Fruit fly (Drosophila melanogaster) whole organism, embryonic: Measurements from ENCODE around the gene IntS2.

Experiments used
- BtbVII ChIP-seq: fragments of 200-800 bp; sonication (Bioruptor generic); optimal IDR thresholded peaks from 3 replicates; lab custom pipeline; 2017; ENCODE audit warnings: missing biosample characterization, mild to moderate bottlenecking, missing genetic modification characterization
- CG11085 ChIP-seq: fragments of 200-800 bp; sonication (Bioruptor generic); IDR thresholded peaks from 2 replicates; pipeline ENCODE4 v1.3.6; 2022; ENCODE audit warnings: missing biosample characterization, missing genetic modification characterization
- CG11456 ChIP-seq: fragments of 200-800 bp; sonication (Bioruptor generic); IDR thresholded peaks from 3 replicates; pipeline ENCODE4 v1.3.6; 2022; ENCODE audit warnings: missing biosample characterization, missing genetic modification characterization
- CG12659 ChIP-seq: fragments of 200-800 bp; sonication (Bioruptor generic); optimal IDR thresholded peaks from 3 replicates; lab custom pipeline; 2017; ENCODE audit warnings: mild to moderate bottlenecking, missing biosample characterization, missing genetic modification reagents, missing genetic modification characterization
- CG13296 ChIP-seq: fragments of 200-800 bp; sonication (Bioruptor generic); optimal IDR thresholded peaks from 3 replicates; lab custom pipeline; 2018; ENCODE audit warnings: missing biosample characterization, mild to moderate bottlenecking, missing genetic modification characterization
- CG14441 ChIP-seq: fragments of 200-800 bp; sonication (Bioruptor generic); IDR thresholded peaks from 2 replicates; pipeline ENCODE4 v1.3.6; 2022; ENCODE audit warnings: missing biosample characterization, missing genetic modification characterization
- CG14965 ChIP-seq: fragments of 200-800 bp; sonication (Bioruptor generic); optimal IDR thresholded peaks from 2 replicates; lab custom pipeline; 2016; ENCODE audit warnings: missing biosample characterization, missing genetic modification characterization, borderline replicate concordance
- CG15514 ChIP-seq: fragments of 200-800 bp; sonication (Bioruptor generic); optimal IDR thresholded peaks from 3 replicates; lab custom pipeline; 2017; ENCODE audit warnings: missing biosample characterization, missing genetic modification characterization, mild to moderate bottlenecking, moderate library complexity, missing genetic modification reagents
- CG1602 ChIP-seq: fragments of 200-800 bp; sonication (Bioruptor generic); optimal IDR thresholded peaks from 3 replicates; lab custom pipeline; 2016; ENCODE audit warnings: missing biosample characterization, missing genetic modification characterization
- CG16813 ChIP-seq: fragments of 200-800 bp; sonication (Bioruptor generic); IDR thresholded peaks from 3 replicates; pipeline ENCODE4 v1.3.6; 2022; ENCODE audit warnings: missing biosample characterization, missing genetic modification characterization; ENCODE audit not compliant: partially characterized antibody
- CG17361 ChIP-seq: fragments of 200-800 bp; sonication (Bioruptor generic); IDR thresholded peaks from 3 replicates; pipeline ENCODE4 v1.3.6; 2022; ENCODE audit warnings: missing biosample characterization, missing genetic modification characterization
- CG17912 ChIP-seq: fragments of 200-800 bp; sonication (Bioruptor generic); optimal IDR thresholded peaks from 2 replicates; lab custom pipeline; 2018; ENCODE audit warnings: missing biosample characterization, mild to moderate bottlenecking, missing genetic modification characterization
- CG30403 ChIP-seq: fragments of 200-800 bp; sonication (Bioruptor generic); optimal IDR thresholded peaks from 3 replicates; lab custom pipeline; 2016; ENCODE audit warnings: missing biosample characterization, missing genetic modification characterization
- CG31388 ChIP-seq: fragments of 200-800 bp; sonication (Bioruptor generic); optimal IDR thresholded peaks from 2 replicates; lab custom pipeline; 2016; ENCODE audit warnings: missing biosample characterization, missing genetic modification characterization
- CG3847 ChIP-seq: fragments of 200-800 bp; sonication (Bioruptor generic); IDR thresholded peaks from 2 replicates; pipeline ENCODE4 v1.3.6; 2022; ENCODE audit warnings: missing biosample characterization, missing genetic modification characterization
- CG5245 ChIP-seq: fragments of 200-800 bp; sonication (Bioruptor generic); optimal IDR thresholded peaks from 3 replicates; lab custom pipeline; 2016; ENCODE audit warnings: missing biosample characterization, missing genetic modification characterization
- CG6854 ChIP-seq: fragments of 200-800 bp; sonication (Bioruptor generic); optimal IDR thresholded peaks from 3 replicates; lab custom pipeline; 2017; ENCODE audit warnings: missing biosample characterization, mild to moderate bottlenecking, missing genetic modification characterization
- CG8924 ChIP-seq: fragments of 200-800 bp; optimal IDR thresholded peaks from 3 replicates; lab custom pipeline; 2019; ENCODE audit warnings: missing biosample characterization, mild to moderate bottlenecking, missing genetic modification characterization, moderate library complexity
- CG9727 ChIP-seq: fragments of 200-800 bp; sonication (Bioruptor generic); optimal IDR thresholded peaks from 3 replicates; lab custom pipeline; 2017; ENCODE audit warnings: missing biosample characterization, mild to moderate bottlenecking, missing genetic modification characterization
- CG9876 ChIP-seq: fragments of 200-800 bp; sonication (Bioruptor generic); optimal IDR thresholded peaks from 2 replicates; lab custom pipeline; 2016; ENCODE audit warnings: missing biosample characterization, missing genetic modification characterization
- CG9932 ChIP-seq: fragments of 200-800 bp; sonication (Bioruptor generic); IDR thresholded peaks from 2 replicates; pipeline ENCODE4 v1.3.6; 2022; ENCODE audit warnings: missing biosample characterization, missing genetic modification characterization
- Dek ChIP-seq: fragments of 200-800 bp; sonication (Bioruptor generic); optimal IDR thresholded peaks from 3 replicates; lab custom pipeline; 2019; ENCODE audit warnings: missing biosample characterization, mild to moderate bottlenecking, missing genetic modification characterization, moderate library complexity
- Dfd ChIP-seq, 2 experiments: fragments of >200 bp; optimal IDR thresholded peaks; 2 replicates each; lab custom pipeline; 2017; ENCODE audit warnings: missing biosample characterization in 2 of 2, missing genetic modification characterization in 2 of 2
- Dip3 ChIP-seq: fragments of 200-800 bp; sonication (Bioruptor generic); optimal IDR thresholded peaks from 3 replicates; lab custom pipeline; 2016; ENCODE audit warnings: missing biosample characterization, missing genetic modification characterization
- Elba2 ChIP-seq: fragments of 200-800 bp; sonication (Bioruptor generic); optimal IDR thresholded peaks from 3 replicates; lab custom pipeline; 2016; ENCODE audit warnings: missing biosample characterization, missing genetic modification characterization
- HLHmδ ChIP-seq: fragments of 200-800 bp; sonication (Bioruptor generic); optimal IDR thresholded peaks from 2 replicates; lab custom pipeline; 2018; ENCODE audit warnings: missing biosample characterization, mild to moderate bottlenecking, missing genetic modification characterization, moderate library complexity
- Hsf ChIP-seq: fragments of 200-800 bp; sonication (Bioruptor generic); optimal IDR thresholded peaks from 3 replicates; lab custom pipeline; 2016; ENCODE audit warnings: missing biosample characterization, missing genetic modification characterization
- Lhr ChIP-seq: fragments of 200-800 bp; sonication (Bioruptor generic); optimal IDR thresholded peaks from 3 replicates; lab custom pipeline; 2017; ENCODE audit warnings: mild to moderate bottlenecking, missing biosample characterization, missing genetic modification reagents, missing genetic modification characterization
- Lim3 ChIP-seq: fragments of 200-800 bp; sonication (Bioruptor generic); IDR thresholded peaks from 2 replicates; pipeline ENCODE4 v1.3.6; 2022; ENCODE audit warnings: missing biosample characterization, missing genetic modification characterization
- Max ChIP-seq: fragments of 200-800 bp; sonication (Bioruptor generic); optimal IDR thresholded peaks from 2 replicates; lab custom pipeline; 2016; ENCODE audit warnings: missing biosample characterization, mild to moderate bottlenecking, missing genetic modification characterization
- Mes4 ChIP-seq: fragments of 200-800 bp; sonication (Bioruptor generic); optimal IDR thresholded peaks from 2 replicates; lab custom pipeline; 2016; ENCODE audit warnings: missing biosample characterization, missing genetic modification characterization
- Poxn ChIP-seq: fragments of 200-800 bp; sonication (Bioruptor generic); IDR thresholded peaks from 2 replicates; pipeline ENCODE4 v1.3.6; 2022; ENCODE audit warnings: missing biosample characterization, missing genetic modification characterization
- Stat92E ChIP-seq, 3 experiments: fragments of >200 bp in 2 of 3; fragments of 200-800 bp in 1 of 3; sonication (Bioruptor generic) in 1 of 3; optimal IDR thresholded peaks; 2 replicates each; lab custom pipeline; 2017 to 2019; ENCODE audit warnings: missing biosample characterization in 3 of 3, missing genetic modification characterization in 3 of 3, mild to moderate bottlenecking in 1 of 3, moderate library complexity in 1 of 3
- Xbp1 ChIP-seq: fragments of 200-800 bp; sonication (Bioruptor generic); optimal IDR thresholded peaks from 3 replicates; lab custom pipeline; 2016; ENCODE audit warnings: missing biosample characterization, mild to moderate bottlenecking, missing genetic modification characterization
- cad ChIP-seq: fragments of >200 bp; optimal IDR thresholded peaks from 2 replicates; lab custom pipeline; 2017; ENCODE audit warnings: missing biosample characterization, missing genetic modification characterization
- caup ChIP-seq: fragments of 200-800 bp; sonication (Bioruptor generic); optimal IDR thresholded peaks from 3 replicates; lab custom pipeline; 2017; ENCODE audit warnings: missing biosample characterization, mild to moderate bottlenecking, missing genetic modification characterization, moderate library complexity; ENCODE audit not compliant: severe bottlenecking
- ci ChIP-seq: fragments of 200-800 bp; sonication (Bioruptor generic); IDR thresholded peaks from 3 replicates; pipeline ENCODE4 v1.3.6; 2022; ENCODE audit warnings: missing biosample characterization, missing genetic modification characterization
- eve ChIP-seq, 2 experiments: fragments of >200 bp; optimal IDR thresholded peaks; 2 replicates each; lab custom pipeline; 2017; ENCODE audit warnings: missing biosample characterization in 2 of 2, missing genetic modification characterization in 2 of 2
- gsb-n ChIP-seq: fragments of 200-800 bp; sonication (Bioruptor generic); optimal IDR thresholded peaks from 3 replicates; lab custom pipeline; 2018; ENCODE audit warnings: missing biosample characterization, mild to moderate bottlenecking, missing genetic modification characterization
- jumu ChIP-seq: fragments of 200-800 bp; sonication (Bioruptor generic); optimal IDR thresholded peaks from 3 replicates; lab custom pipeline; 2016; ENCODE audit warnings: missing biosample characterization, missing genetic modification characterization
- kay ChIP-seq: fragments of 200-800 bp; sonication (Bioruptor generic); optimal IDR thresholded peaks from 2 replicates; lab custom pipeline; 2016; ENCODE audit warnings: missing biosample characterization, missing genetic modification characterization
- lov ChIP-seq, 2 experiments: fragments of 200-800 bp in 1 of 2; fragments of >200 bp in 1 of 2; sonication (Bioruptor generic) in 1 of 2; IDR thresholded peaks in 1 of 2; optimal IDR thresholded peaks in 1 of 2; 2 replicates in 1 of 2; 3 replicates in 1 of 2; pipeline versions ENCODE4 v1.3.6 to Lab custom; 2017 to 2022; ENCODE audit warnings: missing biosample characterization in 1 of 2, missing genetic modification characterization in 1 of 2
- oc ChIP-seq: fragments of 200-800 bp; sonication (Bioruptor generic); optimal IDR thresholded peaks from 2 replicates; lab custom pipeline; 2018; ENCODE audit warnings: missing biosample characterization, mild to moderate bottlenecking, missing genetic modification characterization, moderate library complexity
- otp ChIP-seq: fragments of 200-800 bp; sonication (Bioruptor generic); IDR thresholded peaks from 3 replicates; pipeline ENCODE4, ENCODE4 v1.3.6; 2022; ENCODE audit warnings: missing biosample characterization, missing genetic modification characterization
- run ChIP-seq: fragments of 200-800 bp; sonication (Bioruptor generic); optimal IDR thresholded peaks from 3 replicates; lab custom pipeline; 2018; ENCODE audit warnings: missing biosample characterization, mild to moderate bottlenecking, missing genetic modification characterization
- schlank ChIP-seq: fragments of 200-800 bp; sonication (Bioruptor generic); optimal IDR thresholded peaks from 2 replicates; lab custom pipeline; 2018; ENCODE audit warnings: missing biosample characterization, mild to moderate bottlenecking, missing genetic modification characterization
- sens-2 ChIP-seq: fragments of 200-800 bp; sonication (Bioruptor generic); IDR thresholded peaks from 2 replicates; pipeline ENCODE4 v1.3.6; 2022; ENCODE audit warnings: missing biosample characterization, missing genetic modification characterization
- sug ChIP-seq: fragments of 200-800 bp; optimal IDR thresholded peaks from 2 replicates; lab custom pipeline; 2019; ENCODE audit warnings: missing biosample characterization, mild to moderate bottlenecking, missing genetic modification characterization, moderate library complexity
- tin ChIP-seq: fragments of 200-800 bp; sonication (Bioruptor generic); optimal IDR thresholded peaks from 3 replicates; lab custom pipeline; 2016; ENCODE audit warnings: missing biosample characterization, missing genetic modification characterization

Gene IntS2

DNA sequence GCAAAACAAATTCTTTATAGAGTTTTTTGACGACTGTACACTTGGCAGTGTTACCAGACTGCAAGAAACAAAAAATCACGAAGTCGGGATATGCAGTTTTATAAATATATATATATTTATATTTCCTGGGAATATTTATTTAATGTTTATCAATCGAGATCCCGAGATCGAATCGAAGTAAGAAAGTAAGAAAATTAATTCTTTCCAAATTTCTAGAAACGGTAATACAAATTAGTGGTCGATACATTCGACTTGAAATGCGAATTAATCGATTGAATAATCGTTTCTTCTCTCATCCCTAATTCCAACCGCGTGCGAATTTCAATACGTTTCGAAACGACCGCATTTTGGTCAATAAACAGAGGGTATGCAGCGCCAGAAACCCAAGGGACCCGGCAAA is 20.6 kb downstream of the IntS2 start, which contains the start of the genes CG8289 and CG5800 (continued):
- TF ChIP-seq Stat92E (GFP tag; optimal IDR thresholded peaks at IDR 0.05; lab: Kevin White, UChicago) (no peak), otp (GFP tag; lab: Robert Waterston, UW) (no peak), CG12659 (peak; percentile 65), CG6854 (GFP tag; lab: Kevin White, UChicago) (no peak), Elba2 (GFP tag; lab: Kevin White, UChicago) (peak; percentile 47), Max (GFP tag; lab: Kevin White, UChicago) (peak; percentile 34), CG17361 (GFP tag; lab: Robert Waterston, UW) (no peak), sens-2 (GFP tag; lab: Robert Waterston, UW) (no peak), CG11085 (GFP tag; lab: Robert Waterston, UW) (no peak), gsb-n (tag; lab: Kevin White, UChicago) (no peak), CG16813 (GFP tag; lab: Robert Waterston, UW) (peak; percentile 56), CG9932 (0 out of 2 replicates have a peak, but pooled peaks have one; percentile 9), oc (no peak), CG9876 (GFP tag; lab: Kevin White, UChicago) (no peak), CG3847 (no peak), run (tag; lab: Kevin White, UChicago) (no peak), Lim3 (GFP tag; lab: Robert Waterston, UW) (no peak)
- TF ChIP-seq, all 482 proteins: peak for 79

DNA sequence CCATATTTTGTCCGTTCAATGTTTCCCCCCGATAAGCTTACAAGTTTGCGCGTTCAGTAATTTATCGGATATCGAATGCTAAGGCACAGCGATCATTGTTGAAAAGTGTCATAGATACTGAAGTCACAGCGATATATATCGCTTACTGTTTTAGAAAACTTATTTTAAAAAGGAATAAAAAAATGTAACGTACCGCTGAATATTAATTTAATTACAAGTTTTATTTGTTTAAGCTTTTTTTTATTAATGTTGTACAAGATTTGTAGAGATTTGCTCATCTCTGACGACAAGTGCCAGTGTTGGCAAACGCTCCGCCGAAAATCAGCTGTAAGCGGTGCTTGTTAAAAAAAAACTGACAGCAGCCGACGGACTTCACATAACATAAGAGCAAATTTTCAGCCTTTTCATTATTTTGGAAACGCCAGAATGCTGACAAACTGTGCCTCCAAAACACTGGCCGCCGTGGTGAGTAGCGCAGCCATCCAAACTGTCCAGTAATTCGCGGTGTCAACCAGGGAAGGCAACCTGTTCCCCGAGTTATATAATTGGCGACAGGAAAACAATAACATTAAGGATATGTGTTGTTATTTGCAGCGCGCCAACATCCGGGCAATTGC is 24.5 kb downstream of the IntS2 start, which contains the start of the genes corolla and ND-24:
Gene corolla (minus strand): TSS at position 52 of the 617 bp plus-strand sequence.
Gene ND-24 (plus strand): TSS at position 94 of the 617 bp plus-strand sequence.
- TF ChIP-seq eve (GFP tag; optimal IDR thresholded peaks at IDR 0.05; lab: Kevin White, UChicago) (no peak), CG15514 (GFP tag; lab: Kevin White, UChicago) (peak; percentile 84), Lhr (GFP tag; lab: Kevin White, UChicago) (peak; percentile 45), CG9727 (GFP tag; lab: Kevin White, UChicago) (peak; percentile 86), lov (optimal IDR thresholded peaks at IDR 0.05; lab: Kevin White, UChicago) (no peak), lov (GFP tag; IDR thresholded peaks at IDR 0.05; lab: Robert Waterston, UW) (peak; percentile 69; the same call in 1 of the 3 replicates), Xbp1 (GFP tag; lab: Kevin White, UChicago) (peak; percentile 90), kay (GFP tag; lab: Kevin White, UChicago) (peak; percentile 64), Hsf (GFP tag; lab: Kevin White, UChicago) (peak; percentile 91), sug (tag; lab: Kevin White, UChicago) (peak; percentile 59), ci (GFP tag; lab: Robert Waterston, UW) (peak; percentile 84), jumu (peak; percentile 82), CG8924 (peak; percentile 59), BtbVII (GFP tag; lab: Kevin White, UChicago) (no peak), CG11456 (GFP tag; lab: Robert Waterston, UW) (peak; percentile 81), CG13296 (GFP tag; lab: Kevin White, UChicago) (peak; percentile 73), cad (GFP tag; lab: Kevin White, UChicago) (no peak), CG5245 (GFP tag; lab: Kevin White, UChicago) (peak; percentile 77), CG14441 (peak; percentile 87), schlank (tag; lab: Kevin White, UChicago) (no peak), CG17912 (GFP tag; lab: Kevin White, UChicago) (no peak), Dek (tag; lab: Kevin White, UChicago) (peak; percentile 74), caup (GFP tag; lab: Kevin White, UChicago) (peak; percentile 78), Mes4 (GFP tag; lab: Kevin White, UChicago) (peak; percentile 61), CG14965 (GFP tag; lab: Kevin White, UChicago) (no peak), CG11085 (GFP tag; lab: Robert Waterston, UW) (peak; percentile 80), tin (GFP tag; lab: Kevin White, UChicago) (peak; percentile 89), CG1602 (GFP tag; lab: Kevin White, UChicago) (peak; percentile 83), Dfd (GFP tag; optimal IDR thresholded peaks at IDR 0.05; lab: Kevin White, UChicago) (no peak), Dip3 (peak; percentile 84), CG31388 (GFP tag; lab: Kevin White, UChicago) (peak; percentile 84), Poxn (peak; percentile 69), HLHmδ (GFP tag; lab: Kevin White, UChicago) (no peak), CG30403 (GFP tag; lab: Kevin White, UChicago) (peak; percentile 93)
